Worm (Caenorhabditis elegans): ENCODE data around the gene nhr-27.

DNA sequence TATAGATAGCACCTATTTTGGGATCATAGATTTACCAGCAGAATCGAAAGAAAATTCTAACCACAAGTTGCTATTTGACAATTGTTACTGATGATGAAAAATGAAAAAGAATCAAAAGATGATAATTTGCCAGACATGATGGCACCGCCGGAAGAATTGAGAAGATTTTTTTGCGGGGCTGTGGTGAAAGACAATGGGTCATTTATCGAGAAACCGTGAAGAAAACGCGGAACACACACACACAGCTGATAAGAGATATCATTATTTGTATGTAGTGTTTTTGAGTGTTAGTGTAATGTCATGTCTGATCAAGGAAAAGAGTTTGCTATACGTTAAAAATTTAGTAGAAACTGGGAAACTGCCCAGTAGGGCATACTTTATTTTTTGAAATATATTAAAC, 26.7 kb upstream of the nhr-27 start:
- no peak for TF ChIP-seq dpl-1 (GFP tag; optimal IDR thresholded peaks at IDR 0.05)
- TF ChIP-seq Y67H2A.10 (GFP tag; conservative IDR thresholded peaks at IDR 0.05) = no peak
- TF ChIP-seq ceh-100 (GFP tag; IDR thresholded peaks at IDR 0.05) = no peak

All from whole organism, young adult.